Fruit fly (Drosophila melanogaster) S2 (cell line): ENCODE results near the gene CG13623.

Experiments
- CG8478 ChIP-seq: fragments of >200 bp; optimal IDR thresholded peaks from 2 replicates; lab custom pipeline; 2018
- CTCF ChIP-seq, 2 experiments: fragments of >200 bp; optimal IDR thresholded peaks; 2 replicates each; lab custom pipeline; 2018

The CG13623 gene

DNA sequence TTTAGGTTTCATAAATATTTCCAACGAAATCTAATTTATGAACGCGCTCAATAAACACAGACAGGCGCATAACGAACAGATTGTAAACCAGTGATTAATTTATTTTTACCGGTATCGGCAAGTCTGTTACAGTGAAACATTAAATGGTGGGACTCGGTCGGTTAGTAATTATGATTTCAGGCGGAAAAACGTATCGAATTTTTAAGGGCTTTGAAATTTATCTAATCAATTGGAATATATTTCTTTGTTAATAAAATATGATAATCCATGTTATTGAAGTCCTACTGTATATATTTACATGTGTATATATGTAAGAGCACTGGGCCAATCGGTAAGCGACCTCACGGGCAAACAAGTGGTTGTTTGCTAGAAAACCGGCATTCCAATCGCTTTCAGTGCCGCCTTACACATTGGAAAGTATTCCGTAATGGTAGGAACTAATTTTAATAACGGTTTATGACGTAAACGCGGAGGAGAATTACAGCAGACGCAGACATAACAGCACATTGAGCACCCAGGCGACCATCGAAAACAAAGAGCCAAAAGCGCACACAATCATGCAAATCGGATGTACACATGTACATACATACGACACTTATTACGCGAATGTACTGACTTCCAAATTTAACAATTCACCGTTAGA is 12.8 kb upstream of the CG13623 start:
- TF ChIP-seq CTCF (optimal IDR thresholded peaks at IDR 0.05; lab: Kevin White, UChicago) = no peak
- TF ChIP-seq CG8478 (lab: Kevin White, UChicago) = no peak

DNA sequence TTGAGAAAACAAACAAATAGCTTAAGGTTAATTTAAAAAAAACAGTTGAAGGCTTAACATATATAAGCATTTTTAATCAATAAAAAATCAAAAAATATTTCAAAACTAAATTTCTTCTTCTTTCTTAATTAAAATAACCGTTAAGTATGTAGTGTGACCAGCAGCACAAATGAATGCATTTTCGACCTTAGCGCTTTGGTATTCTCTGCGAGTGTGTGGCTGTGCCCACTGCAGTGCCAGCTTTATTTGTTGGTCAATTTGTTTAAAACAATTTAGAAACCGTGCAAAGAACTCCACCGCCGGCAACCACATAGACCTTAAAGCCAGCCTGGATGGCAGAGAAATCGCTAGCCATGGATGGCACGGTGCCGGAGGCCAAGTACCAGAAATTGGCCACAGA is 2.5 kb downstream of the CG13623 start, which contains the start of gene CG6607:
CG6607 (plus strand) TSS at position 203 of the 400 bp plus-strand sequence.
- TF ChIP-seq CG8478 (lab: Kevin White, UChicago) = no peak
- TF ChIP-seq CTCF (optimal IDR thresholded peaks at IDR 0.05; lab: Kevin White, UChicago) = no peak

DNA sequence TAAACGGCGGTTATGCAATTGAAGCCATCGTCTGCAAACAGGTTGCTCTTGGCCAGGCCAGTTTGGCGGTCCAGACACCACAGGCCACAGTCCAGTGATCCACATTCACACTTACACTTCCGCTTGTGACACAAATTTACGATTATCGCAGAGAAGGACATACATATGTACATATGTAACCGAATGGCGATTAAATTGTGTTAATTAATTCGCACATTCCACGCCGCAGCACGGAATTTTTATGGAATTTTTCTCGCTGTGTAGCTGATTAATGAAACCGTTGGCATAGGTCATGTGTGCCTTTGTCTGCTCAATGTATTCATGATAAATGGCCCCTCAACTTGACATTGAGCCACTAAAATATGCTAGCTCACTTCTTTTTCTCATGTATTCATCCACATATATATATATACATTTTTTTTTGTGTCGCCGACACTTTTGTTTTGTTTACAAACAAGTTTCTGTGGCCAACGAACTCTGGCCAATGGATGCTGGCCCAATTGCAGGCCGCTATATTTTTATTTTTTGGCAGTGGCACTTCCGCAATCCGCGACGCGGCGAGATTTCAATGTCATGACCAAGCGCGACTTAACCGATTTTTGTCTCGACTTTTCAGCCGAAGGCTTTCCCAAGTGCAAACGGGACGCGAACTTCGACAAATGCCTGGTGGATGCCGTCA is 4.2 kb downstream of the CG13623 start:
- TF ChIP-seq CG8478 (lab: Kevin White, UChicago) (no peak), CTCF (optimal IDR thresholded peaks at IDR 0.05; lab: Kevin White, UChicago) (no peak)

DNA sequence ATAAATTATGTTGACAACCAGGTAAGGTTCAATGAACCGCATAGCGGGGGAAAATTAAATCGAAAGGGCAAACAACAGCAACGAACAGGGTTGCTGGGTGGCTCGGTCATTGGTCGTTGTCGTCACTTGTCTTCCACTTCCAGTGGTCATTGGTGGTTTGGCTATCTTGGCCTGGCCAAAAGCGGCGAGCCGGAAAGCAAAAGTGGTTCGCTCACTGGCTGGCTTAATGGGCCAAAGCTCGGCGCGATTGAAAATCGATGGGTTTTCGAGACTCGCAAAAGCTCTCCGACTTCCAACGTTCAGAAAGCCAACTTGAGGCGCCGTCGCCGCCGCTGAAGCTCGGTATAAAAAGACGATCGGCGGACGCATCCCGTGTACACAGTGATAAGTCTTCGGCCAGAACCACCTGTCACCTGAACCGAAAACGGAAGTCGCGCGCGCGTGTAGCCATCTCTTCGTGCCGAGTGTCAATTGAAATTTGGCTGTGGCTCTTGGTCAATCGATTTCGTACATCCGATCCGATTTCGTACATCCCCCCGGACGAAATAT is 5.9 kb downstream of the CG13623 start, which contains the start of gene Jhbp12:
Jhbp12 (plus strand) TSS at position 369 of the 549 bp plus-strand sequence.
- no peak for TF ChIP-seq CG8478 (lab: Kevin White, UChicago)
- no peak for TF ChIP-seq CTCF (optimal IDR thresholded peaks at IDR 0.05; lab: Kevin White, UChicago)

DNA sequence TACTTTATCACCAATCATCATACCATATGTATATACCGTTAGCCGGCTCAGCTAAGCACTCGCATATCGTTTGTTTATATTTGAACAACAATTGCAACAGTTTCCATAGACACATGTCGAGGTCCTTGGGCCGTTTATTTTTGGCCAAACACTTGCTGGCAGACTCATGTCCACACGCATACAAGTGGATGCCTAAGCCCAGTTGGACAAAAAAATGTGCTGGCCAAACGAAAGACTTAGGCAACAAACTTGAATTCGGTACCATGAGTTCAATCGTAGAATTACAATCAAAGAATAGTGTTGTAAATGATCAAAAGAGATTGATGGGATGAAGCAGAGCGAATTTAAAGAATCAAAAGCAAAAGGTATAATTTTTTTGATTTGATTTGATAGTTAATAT is 6.8 kb downstream of the CG13623 start, which contains the start of gene CG13622:
CG13622 (minus strand) TSS at position 101 of the 400 bp plus-strand sequence.
- TF ChIP-seq CTCF (optimal IDR thresholded peaks at IDR 0.05; lab: Kevin White, UChicago) (no peak), CG8478 (lab: Kevin White, UChicago) (no peak)

DNA sequence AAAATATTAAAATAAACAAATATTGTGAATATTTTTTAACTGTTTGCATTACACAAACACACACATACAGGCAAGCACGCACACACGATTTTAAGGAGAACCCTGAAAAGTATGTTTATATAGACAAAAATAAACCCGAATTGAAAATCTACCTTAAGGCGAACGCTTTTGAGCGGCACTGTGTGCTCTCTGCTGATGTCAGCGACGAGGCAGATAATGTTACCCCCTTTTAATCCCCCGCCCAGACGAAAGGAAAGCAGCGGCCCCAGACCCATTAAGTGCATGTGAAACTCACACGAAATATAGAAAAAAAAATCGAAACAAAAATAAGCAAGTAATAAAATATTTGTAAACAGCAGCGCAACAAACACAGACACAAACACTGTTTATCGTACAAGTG is 9.0 kb downstream of the CG13623 start:
- TF ChIP-seq CG8478 (lab: Kevin White, UChicago) (no peak), CTCF (optimal IDR thresholded peaks at IDR 0.05; lab: Kevin White, UChicago) (no peak)

DNA sequence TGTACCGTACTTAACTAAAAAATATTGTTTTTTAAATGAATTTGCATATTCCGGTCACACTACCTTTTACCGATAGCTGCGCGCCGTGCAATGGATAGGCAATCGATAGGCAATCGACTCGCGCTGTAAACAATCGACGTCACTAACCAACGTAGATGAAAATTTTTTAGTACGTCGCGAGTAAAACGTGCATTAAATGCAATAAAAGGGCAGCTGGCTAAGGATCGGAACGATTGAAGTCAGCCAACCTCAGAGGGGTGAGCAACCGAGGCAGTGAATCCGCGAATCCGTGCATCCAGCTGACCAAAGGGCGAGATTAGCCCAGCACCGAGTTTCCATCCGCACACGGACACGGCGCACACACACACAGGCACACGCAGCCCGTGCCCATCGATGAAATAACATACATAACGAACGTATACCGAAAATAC is 12.2 kb downstream of the CG13623 start, which contains the start of gene Pp1alpha-96A:
Pp1alpha-96A (plus strand) TSS at position 121 of the 431 bp plus-strand sequence.
- TF ChIP-seq CTCF (optimal IDR thresholded peaks at IDR 0.05; lab: Kevin White, UChicago) = no peak
- TF ChIP-seq CG8478 (lab: Kevin White, UChicago) = no peak

DNA sequence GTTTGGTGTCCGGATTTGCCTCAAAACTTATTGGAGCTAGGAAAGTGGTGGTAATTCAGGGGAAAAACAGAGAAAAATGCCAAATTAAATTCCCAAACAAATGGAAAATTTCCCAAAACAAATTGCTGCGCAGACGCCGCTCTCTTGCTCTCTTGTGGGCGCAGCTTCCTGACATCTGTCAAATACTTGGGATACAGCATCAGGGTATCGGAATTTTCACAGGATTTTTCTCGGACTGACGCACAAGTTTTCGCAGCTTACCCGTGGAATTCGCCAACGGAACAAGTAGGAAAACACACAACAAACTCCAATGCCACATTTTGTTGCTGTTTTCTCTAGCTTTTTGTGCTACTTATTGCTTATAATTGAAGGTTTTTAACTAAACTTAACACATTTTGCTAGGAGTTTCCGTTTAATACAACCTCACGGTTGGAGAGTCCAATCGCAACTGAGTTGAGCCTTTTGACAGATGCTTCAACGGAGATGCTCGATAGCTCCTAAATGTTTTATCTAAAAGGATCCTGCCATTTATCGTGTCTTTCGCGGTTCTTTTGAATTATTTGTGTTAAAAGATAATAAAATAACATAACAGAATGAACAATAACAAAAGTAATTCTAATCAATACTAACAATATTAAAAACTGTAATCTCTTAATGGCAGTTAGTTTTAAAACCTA is 15.6 kb downstream of the CG13623 start, which contains the start of the genes nAChRbeta2 and DZIP1:
nAChRbeta2 (minus strand) TSS at position 455 of the 677 bp plus-strand sequence.
DZIP1 (plus strand) TSS at position 627 of the 677 bp plus-strand sequence.
- TF ChIP-seq CTCF (optimal IDR thresholded peaks at IDR 0.05; lab: Kevin White, UChicago) (no peak), CG8478 (lab: Kevin White, UChicago) (no peak)

DNA sequence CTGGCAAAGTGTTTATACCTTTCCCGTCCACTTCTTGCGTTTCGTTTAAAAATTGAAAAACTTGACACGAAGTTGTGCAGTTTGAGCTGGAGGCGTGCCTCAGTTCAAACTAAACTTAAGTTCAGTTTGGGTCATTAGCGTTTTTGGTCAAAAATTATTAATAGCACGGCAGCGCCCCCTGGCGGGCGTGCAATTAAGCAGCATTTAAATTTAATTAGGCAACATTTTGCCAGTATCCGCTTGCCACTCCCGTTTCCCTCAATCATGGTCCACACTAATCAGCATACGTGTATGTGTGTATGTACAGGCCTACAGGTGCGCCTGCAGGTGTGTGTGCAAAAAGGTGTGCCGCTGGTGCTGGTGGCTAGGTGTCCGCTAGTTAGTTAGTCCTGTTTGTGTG is 26.7 kb downstream of the CG13623 start:
- peak; percentile 59 to 70 for TF ChIP-seq CTCF (optimal IDR thresholded peaks at IDR 0.05; lab: Kevin White, UChicago)
- no peak for TF ChIP-seq CG8478 (lab: Kevin White, UChicago)

DNA sequence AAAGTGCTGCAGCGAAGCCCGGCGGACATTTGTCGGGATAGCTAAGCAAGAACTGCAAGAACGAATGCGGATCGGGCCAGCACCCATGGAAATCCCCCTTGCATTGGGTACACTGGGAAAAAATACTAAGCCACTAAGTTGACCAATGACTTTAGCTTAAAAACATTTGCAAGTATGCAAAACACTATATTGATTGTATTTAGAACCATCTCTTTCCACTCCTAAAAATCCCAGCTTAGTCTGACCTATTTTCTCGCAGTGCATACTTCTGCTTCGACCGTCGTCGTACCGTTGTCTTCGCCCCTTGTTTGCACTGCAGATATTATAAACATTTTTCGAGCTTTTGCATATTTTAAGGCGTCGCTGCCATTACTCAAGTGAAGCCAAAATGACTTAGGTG is 34.3 kb downstream of the CG13623 start:
- TF ChIP-seq CTCF (optimal IDR thresholded peaks at IDR 0.05; lab: Kevin White, UChicago) (no peak), CG8478 (lab: Kevin White, UChicago) (no peak)

DNA sequence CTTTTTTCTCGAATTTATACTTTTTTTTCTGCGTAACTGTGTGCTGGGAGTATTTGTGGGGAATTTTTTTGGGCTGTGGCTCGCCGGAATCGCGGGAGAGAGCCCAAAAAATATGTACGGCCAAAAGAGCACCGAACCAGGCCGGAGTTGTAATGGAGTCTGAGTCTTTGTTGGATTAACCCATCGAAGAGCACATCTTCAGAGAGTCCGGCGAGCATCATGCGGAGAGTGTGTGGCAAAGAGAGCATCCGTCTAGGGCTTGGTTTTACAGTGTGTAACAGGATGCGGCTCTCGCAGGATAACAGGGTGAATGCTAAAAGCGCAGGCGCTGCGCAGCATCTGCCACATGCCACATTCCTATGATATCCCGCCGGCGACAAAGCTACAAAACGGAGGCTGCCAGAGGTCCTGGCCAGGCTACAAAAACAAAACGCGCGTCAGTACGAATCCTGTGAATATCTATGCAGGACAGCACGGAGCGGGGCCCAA is 45.3 kb downstream of the CG13623 start, which contains the start of gene nAChRalpha2:
nAChRalpha2 (plus strand) TSS at position 439 of the 489 bp plus-strand sequence.
- TF ChIP-seq CG8478 (lab: Kevin White, UChicago) (no peak), CTCF (optimal IDR thresholded peaks at IDR 0.05; lab: Kevin White, UChicago) (no peak)

DNA sequence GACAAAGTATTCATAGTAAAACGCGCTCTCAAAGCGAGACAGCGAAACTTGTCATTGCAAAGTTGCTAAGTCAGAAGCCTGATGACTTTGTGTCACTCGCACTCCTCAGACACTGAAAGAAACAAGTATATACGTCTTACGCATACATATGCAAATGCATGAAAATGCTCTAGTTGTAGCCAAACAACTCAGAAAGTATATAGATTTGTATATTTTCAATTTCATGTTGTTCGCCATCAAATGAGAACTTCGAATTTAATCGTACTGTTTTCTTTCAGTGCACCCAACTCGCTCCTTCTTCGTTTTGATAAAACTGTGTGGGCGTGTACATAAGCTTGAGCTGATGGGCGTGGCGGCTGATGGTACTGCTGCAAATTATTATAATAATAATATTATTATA is 49.3 kb downstream of the CG13623 start:
- TF ChIP-seq CG8478 (lab: Kevin White, UChicago) = no peak
- no peak for TF ChIP-seq CTCF (optimal IDR thresholded peaks at IDR 0.05; lab: Kevin White, UChicago)
